Worm (Caenorhabditis elegans) whole organism, L1 larva: Measurements from ENCODE around the gene F20D6.11.

ENCODE experiments used
- C04F5.9 ChIP-seq: sonication (generic microtip); optimal IDR thresholded peaks from 2 replicates; lab custom pipeline; 2016; ENCODE audit warnings: missing genetic modification characterization, missing compliant biosample characterization
- C16A3.4 ChIP-seq: fragments of 150-350 bp; optimal IDR thresholded peaks from 2 replicates; lab custom pipeline; 2014; ENCODE audit warnings: missing biosample characterization, missing genetic modification characterization
- C34B4.2 ChIP-seq: sonication (generic microtip); optimal IDR thresholded peaks from 2 replicates; lab custom pipeline; 2017; ENCODE audit warnings: mild to moderate bottlenecking, missing genetic modification characterization, missing compliant biosample characterization
- F16B12.6 ChIP-seq: fragments of 150-350 bp; optimal IDR thresholded peaks from 2 replicates; lab custom pipeline; 2014; ENCODE audit warnings: missing biosample characterization, missing genetic modification characterization
- Y116A8C.19 ChIP-seq: sonication (generic microtip); optimal IDR thresholded peaks from 2 replicates; lab custom pipeline; 2016; ENCODE audit warnings: missing compliant biosample characterization, missing genetic modification characterization, borderline replicate concordance
- aha-1 ChIP-seq: fragments of 150-350 bp; optimal IDR thresholded peaks from 2 replicates; lab custom pipeline; 2014; ENCODE audit warnings: missing biosample characterization, missing genetic modification characterization
- alr-1 ChIP-seq: fragments of 200-800 bp; sonication (Bioruptor generic); optimal IDR thresholded peaks from 2 replicates; lab custom pipeline; 2018; ENCODE audit warnings: borderline replicate concordance, mild to moderate bottlenecking, missing genetic modification characterization, missing compliant biosample characterization
- ama-1 ChIP-seq: fragments of 150-350 bp; optimal IDR thresholded peaks from 2 replicates; lab custom pipeline; 2014
- ceh-8 ChIP-seq: fragments of 200-800 bp; sonication (Bioruptor generic); optimal IDR thresholded peaks from 2 replicates; lab custom pipeline; 2018; ENCODE audit warnings: mild to moderate bottlenecking, missing genetic modification characterization, moderate library complexity, missing compliant biosample characterization
- ceh-90 ChIP-seq: sonication (generic microtip); optimal IDR thresholded peaks from 2 replicates; lab custom pipeline; 2016; ENCODE audit warnings: missing genetic modification characterization, missing compliant biosample characterization
- dpl-1 ChIP-seq, 3 experiments: fragments of 150-350 bp in 2 of 3; sonication (generic microtip) in 1 of 3; optimal IDR thresholded peaks; 2 replicates each; lab custom pipeline; 2014 to 2017; ENCODE audit warnings: missing biosample characterization in 3 of 3, missing genetic modification characterization in 3 of 3, missing genetic modification reagents in 3 of 3
- efl-1 ChIP-seq, 4 experiments: fragments of 150-350 bp; optimal IDR thresholded peaks in 3 of 4; peaks in 1 of 4; 1 replicate in 1 of 4; 2 replicates in 3 of 4; lab custom pipeline; 2014; ENCODE audit warnings: missing biosample characterization in 2 of 4, missing genetic modification characterization in 2 of 4, missing genetic modification reagents in 2 of 4
- efl-3 ChIP-seq: fragments of 200-800 bp; sonication (Bioruptor generic); optimal IDR thresholded peaks from 2 replicates; lab custom pipeline; 2018; ENCODE audit warnings: mild to moderate bottlenecking, missing genetic modification characterization, missing compliant biosample characterization
- egl-13 ChIP-seq: sonication (generic microtip); optimal IDR thresholded peaks from 2 replicates; lab custom pipeline; 2016; ENCODE audit warnings: missing genotype, missing genetic modification reagents, missing genetic modification characterization, missing compliant biosample characterization
- egl-27 ChIP-seq, 2 experiments: fragments of 150-350 bp in 1 of 2; sonication (generic microtip); optimal IDR thresholded peaks; 3 replicates each; lab custom pipeline; 2017 to 2018; ENCODE audit warnings: missing biosample characterization in 2 of 2, missing genetic modification characterization in 2 of 2, missing genetic modification reagents in 2 of 2
- elt-2 ChIP-seq: sonication (generic microtip); optimal IDR thresholded peaks from 2 replicates; lab custom pipeline; 2016; ENCODE audit warnings: missing genetic modification characterization, mild to moderate bottlenecking, inconsistent platforms, missing compliant biosample characterization, missing genetic modification reagents
- elt-3 ChIP-seq, 6 experiments: fragments of 150-350 bp in 1 of 6; sonication (generic microtip); optimal IDR thresholded peaks; 2 replicates each; lab custom pipeline; 2017 to 2018; ENCODE audit warnings: missing biosample characterization in 6 of 6, missing genetic modification characterization in 6 of 6, inconsistent platforms in 1 of 6
- ets-5 ChIP-seq: fragments of 200-800 bp; sonication (Bioruptor generic); IDR thresholded peaks from 2 replicates; pipeline ENCODE4 v1.3.6; 2022; ENCODE audit warnings: missing genetic modification characterization, missing compliant biosample characterization
- fkh-4 ChIP-seq: sonication (generic microtip); optimal IDR thresholded peaks from 2 replicates; lab custom pipeline; 2016; ENCODE audit warnings: missing compliant biosample characterization, missing genetic modification characterization, borderline replicate concordance
- fos-1 ChIP-seq: fragments of 150-350 bp; optimal IDR thresholded peaks from 2 replicates; lab custom pipeline; 2014; ENCODE audit warnings: missing biosample characterization, missing genetic modification characterization
- grh-1 ChIP-seq: fragments of 200-800 bp; sonication (Bioruptor generic); IDR thresholded peaks from 2 replicates; pipeline ENCODE4 v1.3.6; 2022; ENCODE audit warnings: missing genetic modification reagents, missing genetic modification characterization, missing compliant biosample characterization
- hlh-17 ChIP-seq: fragments of 200-800 bp; sonication (Bioruptor generic); optimal IDR thresholded peaks from 2 replicates; lab custom pipeline; 2018; ENCODE audit warnings: missing genetic modification characterization, mild to moderate bottlenecking, missing compliant biosample characterization, moderate library complexity, borderline replicate concordance
- hlh-4 ChIP-seq: sonication (generic microtip); optimal IDR thresholded peaks from 2 replicates; lab custom pipeline; 2016; ENCODE audit warnings: mild to moderate bottlenecking, missing genetic modification characterization, missing compliant biosample characterization
- hpl-2 ChIP-seq: fragments of 150-350 bp; optimal IDR thresholded peaks from 2 replicates; lab custom pipeline; 2014; ENCODE audit warnings: missing biosample characterization, missing genetic modification reagents, missing genetic modification characterization
- jun-1 ChIP-seq: fragments of 150-350 bp; optimal IDR thresholded peaks from 2 replicates; lab custom pipeline; 2014; ENCODE audit warnings: missing biosample characterization, missing genetic modification reagents, missing genetic modification characterization
- lin-13 ChIP-seq: fragments of 150-350 bp; optimal IDR thresholded peaks from 2 replicates; lab custom pipeline; 2014; ENCODE audit warnings: missing biosample characterization, missing genetic modification reagents, missing genetic modification characterization
- lin-15B ChIP-seq: fragments of 150-350 bp; sonication (generic microtip); optimal IDR thresholded peaks from 3 replicates; lab custom pipeline; 2014; ENCODE audit warnings: missing biosample characterization, missing genetic modification characterization
- lin-35 ChIP-seq, 2 experiments: fragments of 150-350 bp; optimal IDR thresholded peaks; 2 replicates each; lab custom pipeline; 2014; ENCODE audit warnings: missing biosample characterization in 2 of 2, missing genetic modification characterization in 2 of 2, missing genetic modification reagents in 2 of 2
- lsy-2 ChIP-seq, 2 experiments: fragments of 150-350 bp; optimal IDR thresholded peaks; 2 replicates each; lab custom pipeline; 2014; ENCODE audit warnings: missing biosample characterization in 2 of 2, missing genetic modification characterization in 2 of 2
- mdl-1 ChIP-seq, 2 experiments: fragments of 150-350 bp; optimal IDR thresholded peaks; 2 replicates each; lab custom pipeline; 2014 to 2017; ENCODE audit warnings: missing biosample characterization in 2 of 2, missing genetic modification characterization in 2 of 2, inconsistent platforms in 1 of 2
- mef-2 ChIP-seq: fragments of 150-350 bp; optimal IDR thresholded peaks from 2 replicates; lab custom pipeline; 2014; ENCODE audit warnings: missing biosample characterization, missing genetic modification characterization
- mep-1 ChIP-seq: fragments of 150-350 bp; optimal IDR thresholded peaks from 2 replicates; lab custom pipeline; 2014; ENCODE audit warnings: missing biosample characterization, missing genetic modification characterization
- nhr-11 ChIP-seq: fragments of 150-350 bp; optimal IDR thresholded peaks from 2 replicates; lab custom pipeline; 2014; ENCODE audit warnings: missing biosample characterization, missing genetic modification characterization
- nhr-20 ChIP-seq: sonication (generic microtip); optimal IDR thresholded peaks from 2 replicates; lab custom pipeline; 2016; ENCODE audit warnings: mild to moderate bottlenecking, missing genetic modification characterization, missing compliant biosample characterization
- nhr-47 ChIP-seq: sonication (generic microtip); optimal IDR thresholded peaks from 2 replicates; lab custom pipeline; 2016; ENCODE audit warnings: mild to moderate bottlenecking, missing genetic modification characterization, moderate library complexity, missing compliant biosample characterization
- nhr-76 ChIP-seq: sonication (generic microtip); optimal IDR thresholded peaks from 2 replicates; lab custom pipeline; 2017; ENCODE audit warnings: missing biosample characterization, missing genetic modification characterization
- nhr-77 ChIP-seq: fragments of 150-350 bp; optimal IDR thresholded peaks from 2 replicates; lab custom pipeline; 2014; ENCODE audit warnings: missing biosample characterization, missing genetic modification characterization
- nhr-84 ChIP-seq: sonication (generic microtip); optimal IDR thresholded peaks from 2 replicates; lab custom pipeline; 2017; ENCODE audit warnings: missing biosample characterization, missing genetic modification characterization
- pag-3 ChIP-seq: sonication (generic microtip); optimal IDR thresholded peaks from 2 replicates; lab custom pipeline; 2017; ENCODE audit warnings: missing genetic modification characterization, mild to moderate bottlenecking, missing compliant biosample characterization, antibody characterized with exemption, borderline replicate concordance; ENCODE audit not compliant: insufficient read depth
- pax-3 ChIP-seq: fragments of 200-800 bp; sonication (Bioruptor generic); optimal IDR thresholded peaks from 2 replicates; lab custom pipeline; 2018; ENCODE audit warnings: mild to moderate bottlenecking, missing genetic modification characterization, moderate library complexity, missing compliant biosample characterization
- pqm-1 ChIP-seq: sonication (generic microtip); optimal IDR thresholded peaks from 3 replicates; lab custom pipeline; 2017; ENCODE audit warnings: missing biosample characterization, missing genetic modification characterization
- skn-1 ChIP-seq: fragments of 150-350 bp; optimal IDR thresholded peaks from 2 replicates; lab custom pipeline; 2014; ENCODE audit warnings: missing biosample characterization, missing genetic modification characterization
- snpc-4 ChIP-seq: fragments of 150-350 bp; optimal IDR thresholded peaks from 2 replicates; lab custom pipeline; 2014; ENCODE audit warnings: missing biosample characterization, missing genetic modification characterization
- sptf-1 ChIP-seq: fragments of 150-350 bp; optimal IDR thresholded peaks from 2 replicates; lab custom pipeline; 2014; ENCODE audit warnings: missing biosample characterization, missing genetic modification characterization
- swsn-7 ChIP-seq: sonication (generic microtip); optimal IDR thresholded peaks from 2 replicates; lab custom pipeline; 2016; ENCODE audit warnings: missing genetic modification characterization, missing compliant biosample characterization
- tbx-2 ChIP-seq: sonication (generic microtip); optimal IDR thresholded peaks from 2 replicates; lab custom pipeline; 2016; ENCODE audit warnings: missing genetic modification characterization, missing compliant biosample characterization
- tlp-1 ChIP-seq: fragments of 150-350 bp; optimal IDR thresholded peaks from 2 replicates; lab custom pipeline; 2014; ENCODE audit warnings: missing biosample characterization, missing genetic modification characterization
- unc-130 ChIP-seq: fragments of 150-350 bp; optimal IDR thresholded peaks from 2 replicates; lab custom pipeline; 2017; ENCODE audit warnings: missing biosample characterization, missing genetic modification characterization, inconsistent platforms
- unc-30 ChIP-seq: sonication (generic microtip); optimal IDR thresholded peaks from 2 replicates; lab custom pipeline; 2017; ENCODE audit warnings: missing biosample characterization, missing genetic modification characterization
- xbp-1 ChIP-seq: sonication (generic microtip); optimal IDR thresholded peaks from 2 replicates; lab custom pipeline; 2016; ENCODE audit warnings: missing genetic modification characterization, missing compliant biosample characterization
- zip-4 ChIP-seq: fragments of 200-800 bp; sonication (Bioruptor generic); optimal IDR thresholded peaks from 2 replicates; lab custom pipeline; 2018; ENCODE audit warnings: mild to moderate bottlenecking, missing genetic modification characterization, moderate library complexity, missing compliant biosample characterization
- ztf-4 ChIP-seq: fragments of 150-350 bp; optimal IDR thresholded peaks from 2 replicates; lab custom pipeline; 2014; ENCODE audit warnings: missing biosample characterization, missing genetic modification characterization

F20D6.11 gene

DNA sequence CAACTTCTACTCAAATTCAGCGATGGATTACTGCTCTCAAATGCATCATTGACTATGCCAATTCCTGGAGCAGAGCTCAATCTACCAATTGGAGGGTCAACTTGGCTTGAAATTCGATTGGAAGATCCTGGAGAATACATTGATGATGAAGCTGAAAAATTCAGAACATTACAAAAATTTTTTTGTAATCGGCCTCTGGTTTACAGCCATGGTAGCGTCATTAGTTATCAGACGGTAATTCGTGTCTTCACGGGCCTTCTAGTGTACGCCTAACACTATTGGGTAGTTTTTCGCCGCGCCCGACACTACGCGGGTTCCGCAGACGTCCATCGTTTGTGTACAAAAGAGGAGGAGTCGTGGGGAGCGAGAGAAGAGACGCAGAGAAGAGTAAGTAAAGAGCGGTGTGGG, 29.8 kb upstream of the F20D6.11 start (continued):
- TF ChIP-seq unc-130 (tag; lab: Kevin White, UChicago) (peak; percentile 14), fos-1 (peak; percentile 52), lsy-2 (tag; optimal IDR thresholded peaks at IDR 0.05; lab: Kevin White, UChicago) (peak; percentile 58 to 78), lin-15B (peak; percentile 42), jun-1 (peak; percentile 73), tbx-2 (peak; percentile 84), efl-1 (optimal IDR thresholded peaks at IDR 0.05; lab: Kevin White, UChicago) (peak; percentile 63 to 77), efl-1 (GFP tag; optimal IDR thresholded peaks at IDR 0.05 in 1 of 2; lab: Kevin White, UChicago) (peak; percentile 57 to 96), egl-13 (tag; lab: Kevin White, UChicago) (peak; percentile 54), swsn-7 (tag; lab: Kevin White, UChicago) (peak; percentile 95), xbp-1 (peak; percentile 86), mdl-1 (tag; optimal IDR thresholded peaks at IDR 0.05; lab: Kevin White, UChicago) (peak in 1 of 2 experiments; percentile 72), ztf-4 (tag; lab: Kevin White, UChicago) (peak; percentile 60), ceh-8 (GFP tag; lab: Kevin White, UChicago) (no peak), dpl-1 (GFP tag; optimal IDR thresholded peaks at IDR 0.05; lab: Kevin White, UChicago) (peak; percentile 46 to 67 (median 60)), nhr-76 (tag; lab: Kevin White, UChicago) (no peak), zip-4 (GFP tag; lab: Kevin White, UChicago) (peak; percentile 71), lin-35 (GFP tag; optimal IDR thresholded peaks at IDR 0.05; lab: Kevin White, UChicago) (peak; percentile 53 to 69), efl-3 (GFP tag; lab: Kevin White, UChicago) (peak; percentile 45), unc-30 (tag; lab: Kevin White, UChicago) (no peak), elt-3 (tag; optimal IDR thresholded peaks at IDR 0.05; lab: Kevin White, UChicago) (peak; percentile 8 to 46 (median 25)), aha-1 (tag; lab: Kevin White, UChicago) (no peak), nhr-77 (tag; lab: Kevin White, UChicago) (peak; percentile 84), snpc-4 (tag; lab: Kevin White, UChicago) (peak; percentile 99), pag-3 (no peak), fkh-4 (tag; lab: Kevin White, UChicago) (peak; percentile 25), ama-1 (lab: Kevin White, UChicago) (peak; percentile 94), nhr-11 (peak; percentile 14), egl-27 (tag; optimal IDR thresholded peaks at IDR 0.05; lab: Kevin White, UChicago) (no peak), nhr-47 (tag; lab: Kevin White, UChicago) (peak; percentile 90), C16A3.4 (tag; lab: Kevin White, UChicago) (peak; percentile 66), nhr-20 (peak; percentile 90), pqm-1 (tag; lab: Kevin White, UChicago) (no peak), F16B12.6 (tag; lab: Kevin White, UChicago) (peak; percentile 22), skn-1 (tag; lab: Kevin White, UChicago) (peak; percentile 39), hlh-4 (tag; lab: Kevin White, UChicago) (no peak), C04F5.9 (peak; percentile 30), hlh-17 (GFP tag; lab: Kevin White, UChicago) (no peak), hpl-2 (GFP tag; lab: Kevin White, UChicago) (peak; percentile 36), ets-5 (GFP tag; lab: Robert Waterston, UW) (no peak), alr-1 (tag; lab: Kevin White, UChicago) (no peak), pax-3 (tag; lab: Kevin White, UChicago) (peak; percentile 53), elt-2 (tag; lab: Kevin White, UChicago) (peak; percentile 88), Y116A8C.19 (tag; lab: Kevin White, UChicago) (no peak), lin-13 (GFP tag; lab: Kevin White, UChicago) (peak; percentile 71), mef-2 (tag; lab: Kevin White, UChicago) (no peak), nhr-84 (no peak), C34B4.2 (tag; lab: Kevin White, UChicago) (no peak), sptf-1 (tag; lab: Kevin White, UChicago) (no peak), ceh-90 (tag; lab: Kevin White, UChicago) (no peak), tlp-1 (tag; lab: Kevin White, UChicago) (no peak), grh-1 (GFP tag; lab: Robert Waterston, UW) (peak; percentile 86), mep-1 (tag; lab: Kevin White, UChicago) (peak; percentile 79)
